Worm (Caenorhabditis elegans): ENCODE measurements around the gene K06B4.15.

Gene K06B4.15

ce11 chrV:15673707-15674106, 3.5 kb downstream of the K06B4.15 start, which contains the start of gene nhr-51:
TSS of gene nhr-51 (plus strand) at chrV:15674007.
- TF ChIP-seq ceh-8 (GFP tag; optimal IDR thresholded peaks at IDR 0.05) (no peak), egl-27 (tag; optimal IDR thresholded peaks at IDR 0.05) (no peak), unc-30 (tag; optimal IDR thresholded peaks at IDR 0.05) (no peak), aly-2 (tag; optimal IDR thresholded peaks at IDR 0.05) (no peak), ceh-82 (tag; optimal IDR thresholded peaks at IDR 0.05) (no peak), lin-14 (GFP tag; optimal IDR thresholded peaks at IDR 0.05) (no peak), fkh-10 (GFP tag; optimal IDR thresholded peaks at IDR 0.05) (no peak), jun-1 (tag; optimal IDR thresholded peaks at IDR 0.05) (no peak), ceh-90 (tag; optimal IDR thresholded peaks at IDR 0.05) (no peak), fkh-8 (tag; optimal IDR thresholded peaks at IDR 0.05) (no peak)

ce11 chrV:15674899-15675298, 4.7 kb downstream of the K06B4.15 start:
- no peak for TF ChIP-seq irx-1 (tag; optimal IDR thresholded peaks at IDR 0.05)
- TF ChIP-seq Y116A8C.19 (tag; optimal IDR thresholded peaks at IDR 0.05; ENCODE audit: borderline replicate concordance): no peak
- TF ChIP-seq swsn-7 (tag; optimal IDR thresholded peaks at IDR 0.05): no peak
- TF ChIP-seq efl-3 (GFP tag; optimal IDR thresholded peaks at IDR 0.05): no peak
- no peak for TF ChIP-seq ceh-82 (tag; optimal IDR thresholded peaks at IDR 0.05)
- TF ChIP-seq mep-1 (tag; optimal IDR thresholded peaks at IDR 0.05): no peak
- no peak for TF ChIP-seq unc-30 (tag; optimal IDR thresholded peaks at IDR 0.05)
- TF ChIP-seq lin-15B (tag; optimal IDR thresholded peaks at IDR 0.05): no peak
- no peak for TF ChIP-seq fos-1 (tag; optimal IDR thresholded peaks at IDR 0.05)
- TF ChIP-seq nhr-84 (tag; optimal IDR thresholded peaks at IDR 0.05): no peak
- TF ChIP-seq elt-2 (tag; optimal IDR thresholded peaks at IDR 0.05): no peak
- no peak for TF ChIP-seq alr-1 (tag; optimal IDR thresholded peaks at IDR 0.05; ENCODE audit: borderline replicate concordance)
- TF ChIP-seq pag-3 (tag; optimal IDR thresholded peaks at IDR 0.05; ENCODE audit: borderline replicate concordance, insufficient read depth): no peak
- no peak for TF ChIP-seq ztf-11 (tag; optimal IDR thresholded peaks at IDR 0.05)
- no peak for TF ChIP-seq nhr-11 (tag; optimal IDR thresholded peaks at IDR 0.05)
- TF ChIP-seq zag-1 (tag; optimal IDR thresholded peaks at IDR 0.05): no peak
- TF ChIP-seq tlp-1 (tag; optimal IDR thresholded peaks at IDR 0.05): no peak

ce11 chrV:15677222-15677621, 7.0 kb downstream of the K06B4.15 start, which contains the start of gene nhr-52:
TSS of gene nhr-52 (plus strand) at chrV:15677522.
- TF ChIP-seq lin-13 (GFP tag; optimal IDR thresholded peaks at IDR 0.05) (no peak), fkh-4 (tag; optimal IDR thresholded peaks at IDR 0.05; ENCODE audit: borderline replicate concordance) (no peak), pag-3 (tag; optimal IDR thresholded peaks at IDR 0.05; ENCODE audit: borderline replicate concordance, insufficient read depth) (no peak), rnt-1 (tag; optimal IDR thresholded peaks at IDR 0.05) (no peak), grh-1 (GFP tag; IDR thresholded peaks at IDR 0.05) (no peak), ceh-8 (GFP tag; optimal IDR thresholded peaks at IDR 0.05) (no peak), aly-2 (tag; optimal IDR thresholded peaks at IDR 0.05) (no peak), C04F5.9 (tag; optimal IDR thresholded peaks at IDR 0.05) (no peak), egl-27 (tag; optimal IDR thresholded peaks at IDR 0.05) (no peak)

DNA sequence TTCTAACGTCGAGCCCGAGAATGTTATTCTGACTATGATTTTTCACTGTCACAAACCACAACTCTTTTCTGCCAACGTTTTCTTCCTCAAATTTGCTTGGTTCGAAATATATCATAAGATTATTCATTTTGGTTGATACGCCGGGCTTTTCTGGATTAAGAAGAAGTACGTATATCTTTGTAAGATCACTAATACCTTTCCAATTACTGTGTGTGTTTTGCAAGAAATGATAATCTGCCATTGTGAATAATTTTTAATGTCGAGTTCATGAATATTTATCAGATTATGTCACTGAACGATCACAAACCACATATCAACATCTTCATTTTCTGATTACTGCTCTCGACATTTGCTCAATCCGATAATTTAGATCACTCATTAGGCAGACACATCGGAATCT, 15.4 kb downstream of the K06B4.15 start, which contains the start of gene nhr-196:
Gene nhr-196, plus strand, starts transcription at position 118 of the 400 bp plus-strand sequence.
- TF ChIP-seq ceh-82 (tag; optimal IDR thresholded peaks at IDR 0.05): no peak
- no peak for TF ChIP-seq nhr-76 (tag; optimal IDR thresholded peaks at IDR 0.05)
- TF ChIP-seq aly-2 (tag; optimal IDR thresholded peaks at IDR 0.05): no peak
- TF ChIP-seq C16A3.4 (tag; optimal IDR thresholded peaks at IDR 0.05): no peak
- TF ChIP-seq efl-1 (optimal IDR thresholded peaks at IDR 0.05): no peak
- TF ChIP-seq efl-1 (GFP tag; optimal IDR thresholded peaks at IDR 0.05 in 1 of 2): no peak
- peak; percentile 98 for TF ChIP-seq dsc-1 (tag; optimal IDR thresholded peaks at IDR 0.05)
- TF ChIP-seq fkh-8 (tag; optimal IDR thresholded peaks at IDR 0.05): peak; percentile 66
- no peak for TF ChIP-seq elt-3 (tag; optimal IDR thresholded peaks at IDR 0.05)
- TF ChIP-seq unc-130 (tag; optimal IDR thresholded peaks at IDR 0.05): no peak
- peak; percentile 24 for TF ChIP-seq fkh-4 (tag; optimal IDR thresholded peaks at IDR 0.05; ENCODE audit: borderline replicate concordance)
- TF ChIP-seq ets-5 (GFP tag; IDR thresholded peaks at IDR 0.05): no peak
- no peak for TF ChIP-seq aha-1 (tag; optimal IDR thresholded peaks at IDR 0.05)
- no peak for TF ChIP-seq nhr-11 (tag; optimal IDR thresholded peaks at IDR 0.05)
- TF ChIP-seq vab-15 (tag; optimal IDR thresholded peaks at IDR 0.05): no peak
- TF ChIP-seq pax-3 (tag; optimal IDR thresholded peaks at IDR 0.05): peak; percentile 80
- TF ChIP-seq nhr-47 (tag; optimal IDR thresholded peaks at IDR 0.05): peak; percentile 49
- peak; percentile 58 for TF ChIP-seq sox-4 (tag; optimal IDR thresholded peaks at IDR 0.05)
- TF ChIP-seq nhr-71 (tag; optimal IDR thresholded peaks at IDR 0.05): peak; percentile 17
- no peak for TF ChIP-seq egl-13 (tag; optimal IDR thresholded peaks at IDR 0.05)
- TF ChIP-seq rnt-1 (tag; optimal IDR thresholded peaks at IDR 0.05): no peak
